Fruit fly (Drosophila melanogaster): ENCODE data around the gene CG43880.

DNA sequence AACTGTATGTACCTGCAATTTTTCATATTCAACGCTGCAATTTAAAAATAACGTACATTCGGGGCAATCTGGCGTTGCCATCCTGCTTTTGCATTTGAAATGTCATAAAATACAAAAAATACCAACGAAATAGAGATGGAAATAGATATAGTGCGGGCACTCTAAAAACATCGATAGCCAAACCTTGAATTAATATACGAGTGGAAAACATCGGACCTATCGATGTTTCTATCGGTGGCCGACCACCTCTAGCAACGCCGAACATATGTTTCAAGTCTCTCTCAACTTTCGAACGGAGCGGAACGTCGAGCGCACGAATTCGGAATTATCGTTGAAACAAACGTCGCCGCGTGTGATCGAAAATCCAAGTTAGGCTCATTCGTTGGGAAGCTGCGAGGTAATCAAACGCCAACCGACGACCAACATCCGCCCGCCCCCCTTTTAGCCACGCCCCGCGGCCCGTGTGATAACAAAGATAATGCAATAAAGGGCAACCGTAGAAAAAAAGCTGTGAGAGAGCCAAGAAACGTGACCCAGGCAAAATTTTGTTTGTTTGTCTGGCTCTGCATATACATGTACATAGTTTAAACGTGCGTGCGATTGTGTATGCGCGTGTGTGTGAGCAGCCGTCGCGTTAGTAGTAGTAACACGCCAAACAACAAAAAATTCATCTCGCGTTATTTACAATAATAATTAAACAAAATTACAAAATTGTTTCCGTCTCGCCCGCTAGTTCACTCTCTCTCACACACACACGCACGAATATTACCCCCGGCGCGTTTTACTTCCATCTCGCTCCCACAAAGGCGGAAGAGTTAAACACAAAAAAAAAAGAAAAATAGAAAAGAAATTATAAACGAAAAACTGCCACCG lies 32.9 kb upstream of the CG43880 start, which contains the start of gene nmo:
- TF ChIP-seq psq (optimal IDR thresholded peaks at IDR 0.05) (no peak), insv (optimal IDR thresholded peaks at IDR 0.05) (no peak), h (optimal IDR thresholded peaks at IDR 0.05) (no peak), Myc (optimal IDR thresholded peaks at IDR 0.05) (no peak), ttk (optimal IDR thresholded peaks at IDR 0.05) (no peak), Sin3A (optimal IDR thresholded peaks at IDR 0.05) (no peak)
